Fruit fly (Drosophila melanogaster): ENCODE data around the gene pon.
A peak's percentile ranks its signal among the peaks of the same experiment; 100 is the strongest.

pon gene

DNA sequence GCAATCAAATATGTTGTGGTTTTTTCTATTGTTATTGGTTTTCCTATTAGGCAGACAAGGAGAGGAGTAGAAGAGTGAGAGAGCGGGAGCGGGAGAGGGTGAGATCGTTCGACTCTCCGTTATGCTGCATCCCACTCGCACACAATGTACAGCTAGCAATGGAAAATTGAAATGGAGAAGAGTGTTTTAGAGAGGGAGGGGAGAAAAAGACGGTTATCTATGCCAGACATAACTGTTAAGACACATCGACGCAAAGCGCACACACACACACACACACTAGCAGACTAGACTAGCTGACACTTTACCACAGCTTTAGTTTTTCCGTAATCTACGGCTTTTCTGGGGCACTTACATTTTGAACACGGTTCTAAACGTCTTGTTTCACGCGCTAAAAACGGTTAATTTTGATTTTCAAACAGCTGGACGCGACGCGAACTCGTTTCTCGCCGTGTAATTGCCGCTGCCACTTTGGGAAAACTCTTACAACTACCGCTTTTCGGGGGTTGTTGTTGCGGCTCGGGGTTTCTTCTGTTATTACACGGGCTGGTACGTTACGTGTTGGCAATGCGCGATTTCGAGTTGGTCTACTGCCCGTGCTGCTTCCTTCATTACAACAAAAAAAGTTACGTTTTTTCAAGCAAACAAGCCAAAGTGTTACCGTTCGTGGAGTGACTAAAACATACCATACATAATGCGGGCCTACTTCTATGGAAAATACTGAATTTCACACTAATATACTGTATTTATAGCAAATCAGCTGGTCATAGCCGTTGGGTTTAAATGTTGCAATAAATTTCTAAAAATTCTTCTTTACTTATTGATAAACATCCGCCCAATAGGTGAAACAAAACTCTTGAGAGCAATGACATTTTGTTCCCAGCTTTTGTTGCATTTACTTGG, 43.0 kb downstream of the pon start, which contains the start of gene fzr (continued):
- TF ChIP-seq aop (GFP tag; IDR thresholded peaks at IDR 0.05), result no peak
- no peak for TF ChIP-seq CG8944 (GFP tag; optimal IDR thresholded peaks at IDR 0.05)
- no peak for TF ChIP-seq Ets97D (GFP tag; optimal IDR thresholded peaks at IDR 0.05)
- no peak for TF ChIP-seq otp (GFP tag; IDR thresholded peaks at IDR 0.05)
- no peak for TF ChIP-seq Mrtf (GFP tag; IDR thresholded peaks at IDR 0.05)
- no peak for TF ChIP-seq Dip3 (GFP tag; optimal IDR thresholded peaks at IDR 0.05)
- no peak for TF ChIP-seq Dfd (GFP tag; optimal IDR thresholded peaks at IDR 0.05)
- no peak for TF ChIP-seq fd64A (GFP tag; optimal IDR thresholded peaks at IDR 0.05)
- TF ChIP-seq usp (GFP tag; optimal IDR thresholded peaks at IDR 0.05), result no peak
- TF ChIP-seq CG8924 (tag; optimal IDR thresholded peaks at IDR 0.05), result no peak
- TF ChIP-seq CG4730 (GFP tag; IDR thresholded peaks at IDR 0.05), result no peak
- TF ChIP-seq CG6175 (GFP tag; IDR thresholded peaks at IDR 0.05), result no peak
- 0 out of 3 replicates have a peak, but pooled peaks have one; percentile 14 for TF ChIP-seq CG34422 (GFP tag; IDR thresholded peaks at IDR 0.05)
- no peak for TF ChIP-seq Oaz (GFP tag; IDR thresholded peaks at IDR 0.05)
- peak; percentile 14 for TF ChIP-seq CG30020 (tag; optimal IDR thresholded peaks at IDR 0.05)
- no peak for TF ChIP-seq YL-1 (GFP tag; optimal IDR thresholded peaks at IDR 0.05)
- no peak for TF ChIP-seq Dref (GFP tag; IDR thresholded peaks at IDR 0.05)
- no peak for TF ChIP-seq sug (tag; optimal IDR thresholded peaks at IDR 0.05)
- TF ChIP-seq mld (GFP tag; IDR thresholded peaks at IDR 0.05; ENCODE audit: partially characterized antibody), result no peak
- TF ChIP-seq E2f1 (GFP tag; IDR thresholded peaks at IDR 0.05), result no peak
- no peak for TF ChIP-seq chn (GFP tag; optimal IDR thresholded peaks at IDR 0.05)
- TF ChIP-seq ci (GFP tag; IDR thresholded peaks at IDR 0.05), result peak; percentile 53; the same call in 2 of the 3 replicates
- no peak for TF ChIP-seq gcm (GFP tag; optimal IDR thresholded peaks at IDR 0.05)
- TF ChIP-seq CG11398 (GFP tag; optimal IDR thresholded peaks at IDR 0.05), result no peak
- no peak for TF ChIP-seq CG18599 (GFP tag; optimal IDR thresholded peaks at IDR 0.05)
- no peak for TF ChIP-seq vvl (GFP tag; IDR thresholded peaks at IDR 0.05)
- TF ChIP-seq BEAF-32 (GFP tag; optimal IDR thresholded peaks at IDR 0.05), result peak; percentile 32
- TF ChIP-seq Neu2 (GFP tag; optimal IDR thresholded peaks at IDR 0.05; ENCODE audit: borderline replicate concordance), result no peak
- TF ChIP-seq CG13287 (GFP tag; IDR thresholded peaks at IDR 0.05; ENCODE audit: partially characterized antibody), result no peak
- no peak for TF ChIP-seq CG18011 (GFP tag; optimal IDR thresholded peaks at IDR 0.05)
- no peak for TF ChIP-seq Bteb2 (GFP tag; optimal IDR thresholded peaks at IDR 0.05)
- no peak for TF ChIP-seq Hr78 (GFP tag; optimal IDR thresholded peaks at IDR 0.05)
- no peak for TF ChIP-seq maf-S (GFP tag; optimal IDR thresholded peaks at IDR 0.05)
- TF ChIP-seq cato (GFP tag; optimal IDR thresholded peaks at IDR 0.05; ENCODE audit: borderline replicate concordance), result no peak
- no peak for TF ChIP-seq Hr3 (GFP tag; optimal IDR thresholded peaks at IDR 0.05)
- no peak for TF ChIP-seq CG15269 (tag; optimal IDR thresholded peaks at IDR 0.05)
- TF ChIP-seq dan (GFP tag; IDR thresholded peaks at IDR 0.05), result no peak
- no peak for TF ChIP-seq Lpt (GFP tag; optimal IDR thresholded peaks at IDR 0.05)
- TF ChIP-seq TFAM (GFP tag; optimal IDR thresholded peaks at IDR 0.05), result no peak
- no peak for TF ChIP-seq CG11247 (GFP tag; IDR thresholded peaks at IDR 0.05)
- no peak for TF ChIP-seq Dad (GFP tag; optimal IDR thresholded peaks at IDR 0.05)
- no peak for TF ChIP-seq hth (optimal IDR thresholded peaks at IDR 0.05)
- no peak for TF ChIP-seq CG6654 (GFP tag; optimal IDR thresholded peaks at IDR 0.05)
- no peak for TF ChIP-seq CG30431 (GFP tag; optimal IDR thresholded peaks at IDR 0.05)
- no peak for TF ChIP-seq CG9876 (GFP tag; optimal IDR thresholded peaks at IDR 0.05)
- no peak for TF ChIP-seq CG4282 (GFP tag; optimal IDR thresholded peaks at IDR 0.05)
- TF ChIP-seq crol (GFP tag; IDR thresholded peaks at IDR 0.05), result peak; percentile 60
- TF ChIP-seq bcd (GFP tag; optimal IDR thresholded peaks at IDR 0.05), result no peak
- TF ChIP-seq gt (GFP tag; IDR thresholded peaks at IDR 0.05), result no peak
- TF ChIP-seq CG30403 (GFP tag; optimal IDR thresholded peaks at IDR 0.05), result no peak
- no peak for TF ChIP-seq ase (GFP tag; IDR thresholded peaks at IDR 0.05)

Data from whole organism, embryonic.